Worm (Caenorhabditis elegans) whole organism, midembryonic: ENCODE data around the gene C29F7.3.

Source experiments
- cog-1 ChIP-seq: sonication (generic microtip); optimal IDR thresholded peaks from 2 replicates; lab custom pipeline; 2016; ENCODE audit warnings: missing genetic modification characterization, missing compliant biosample characterization
- tab-1 ChIP-seq: fragments of 200-800 bp; sonication (Bioruptor generic); IDR thresholded peaks from 2 replicates; pipeline ENCODE4 v1.3.6; 2022; ENCODE audit warnings: missing genetic modification characterization, missing compliant biosample characterization

DNA sequence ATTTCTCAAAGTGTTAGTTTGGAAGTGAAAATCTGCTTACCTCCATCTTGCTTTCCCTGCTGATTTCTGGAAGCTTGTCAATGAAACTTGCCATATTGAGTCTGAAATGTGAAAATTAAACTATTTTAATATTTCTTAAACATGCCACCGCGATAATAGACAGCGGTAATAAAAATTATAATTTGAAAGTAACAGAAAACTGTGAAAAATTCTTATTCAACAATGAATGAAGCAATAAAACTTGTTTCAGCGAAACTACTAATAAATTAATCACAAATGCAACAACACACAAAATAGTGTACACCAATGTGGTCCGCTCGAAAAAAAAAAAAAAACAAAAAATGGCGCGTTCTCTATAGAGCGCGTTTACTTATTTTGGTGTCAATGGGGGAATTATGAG, 31.8 kb upstream of the C29F7.3 start, which contains the start of gene F02D10.6:
- no peak for TF ChIP-seq cog-1 (tag; lab: Kevin White, UChicago)
- TF ChIP-seq tab-1 (GFP tag; lab: Robert Waterston, UW) = no peak
